Worm (Caenorhabditis elegans) whole organism, young adult: Measurements from ENCODE around the gene mct-6.

Source experiments
- B0261.1 ChIP-seq: sonication (generic microtip); optimal IDR thresholded peaks from 2 replicates; lab custom pipeline; 2016; ENCODE audit warnings: mild to moderate bottlenecking, missing genetic modification characterization, moderate library complexity, missing compliant biosample characterization
- D2030.7 ChIP-seq: fragments of 200-800 bp; sonication (Bioruptor generic); IDR thresholded peaks from 2 replicates; pipeline ENCODE4 v1.3.6; 2022; ENCODE audit warnings: missing genetic modification reagents, missing genetic modification characterization, missing compliant biosample characterization
- F23B12.7 ChIP-seq: sonication (generic microtip); optimal IDR thresholded peaks from 2 replicates; lab custom pipeline; 2017; ENCODE audit warnings: missing genetic modification characterization, mild to moderate bottlenecking, missing compliant biosample characterization, antibody characterized with exemption, moderate library complexity; ENCODE audit not compliant: insufficient read depth
- T26A5.8 ChIP-seq: sonication (generic microtip); optimal IDR thresholded peaks from 2 replicates; lab custom pipeline; 2016; ENCODE audit warnings: missing genetic modification characterization, missing compliant biosample characterization
- Y53F4B.3 ChIP-seq: fragments of 200-800 bp; sonication (Bioruptor generic); IDR thresholded peaks from 2 replicates; pipeline ENCODE4 v1.3.6; 2022; ENCODE audit warnings: missing genetic modification reagents, missing genetic modification characterization, missing compliant biosample characterization
- Y56A3A.18 ChIP-seq: fragments of 200-800 bp; sonication (Bioruptor generic); IDR thresholded peaks from 2 replicates; pipeline ENCODE4 v1.3.6; 2022; ENCODE audit warnings: missing genetic modification reagents, missing genetic modification characterization, missing compliant biosample characterization
- aptf-2 ChIP-seq: fragments of 200-800 bp; sonication (Bioruptor generic); conservative IDR thresholded peaks from 2 replicates; pipeline ENCODE4 v1.3.6; 2022; ENCODE audit warnings: missing genetic modification reagents, missing genetic modification characterization, missing compliant biosample characterization
- attf-5 ChIP-seq: fragments of 200-800 bp; sonication (Bioruptor generic); optimal IDR thresholded peaks from 2 replicates; lab custom pipeline; 2018; ENCODE audit warnings: mild to moderate bottlenecking, missing genetic modification characterization, missing compliant biosample characterization
- attf-6 ChIP-seq: fragments of 200-800 bp; sonication (Bioruptor generic); IDR thresholded peaks from 2 replicates; pipeline ENCODE4 v1.3.6; 2022; ENCODE audit warnings: missing genetic modification reagents, missing genetic modification characterization, missing compliant biosample characterization
- bed-2 ChIP-seq: fragments of 200-800 bp; sonication (Bioruptor generic); IDR thresholded peaks from 2 replicates; pipeline ENCODE4 v1.3.6; 2022; ENCODE audit warnings: missing genetic modification reagents, missing genetic modification characterization, missing compliant biosample characterization
- cebp-1 ChIP-seq, 2 experiments: fragments of 200-800 bp in 1 of 2; sonication (Bioruptor generic) in 1 of 2; sonication (generic microtip) in 1 of 2; IDR thresholded peaks in 1 of 2; optimal IDR thresholded peaks in 1 of 2; 2 replicates each; pipeline versions ENCODE4 v1.3.6 to Lab custom; 2017 to 2022; ENCODE audit warnings: missing compliant biosample characterization in 2 of 2, missing genetic modification characterization in 2 of 2, mild to moderate bottlenecking in 1 of 2, missing genetic modification reagents in 1 of 2, moderate library complexity in 1 of 2
- ceh-40 ChIP-seq: fragments of 200-800 bp; sonication (Bioruptor generic); IDR thresholded peaks from 2 replicates; pipeline ENCODE4 v1.3.6; 2022; ENCODE audit warnings: missing genetic modification characterization, missing compliant biosample characterization
- ceh-58 ChIP-seq: fragments of 200-800 bp; sonication (Bioruptor generic); IDR thresholded peaks from 2 replicates; pipeline ENCODE4 v1.3.6; 2022; ENCODE audit warnings: missing genetic modification characterization, missing compliant biosample characterization
- die-1 ChIP-seq: sonication (generic microtip); optimal IDR thresholded peaks from 2 replicates; lab custom pipeline; 2016; ENCODE audit warnings: missing genotype, mild to moderate bottlenecking, missing genetic modification characterization, missing compliant biosample characterization
- dox-1 ChIP-seq: fragments of 200-800 bp; sonication (Bioruptor generic); IDR thresholded peaks from 2 replicates; pipeline ENCODE4 v1.3.6; 2022; ENCODE audit warnings: missing genetic modification reagents, missing genetic modification characterization, missing compliant biosample characterization
- dpl-1 ChIP-seq: fragments of 150-350 bp; optimal IDR thresholded peaks from 2 replicates; lab custom pipeline; 2014; ENCODE audit warnings: missing biosample characterization, missing genetic modification reagents, missing genetic modification characterization
- efl-1 ChIP-seq: fragments of 150-350 bp; optimal IDR thresholded peaks from 2 replicates; lab custom pipeline; 2014; ENCODE audit warnings: missing biosample characterization, missing genetic modification reagents, missing genetic modification characterization
- egl-18 ChIP-seq: fragments of 200-800 bp; sonication (Bioruptor generic); IDR thresholded peaks from 2 replicates; pipeline ENCODE4 v1.3.6; 2022; ENCODE audit warnings: missing genetic modification reagents, missing genetic modification characterization, missing compliant biosample characterization
- egl-44 ChIP-seq: fragments of 200-800 bp; sonication (Bioruptor generic); IDR thresholded peaks from 2 replicates; pipeline ENCODE4 v1.3.6; 2022; ENCODE audit warnings: missing genetic modification reagents, missing genetic modification characterization, missing compliant biosample characterization
- him-1 ChIP-seq: sonication (generic microtip); optimal IDR thresholded peaks from 2 replicates; lab custom pipeline; 2016; ENCODE audit warnings: missing genotype, missing genetic modification reagents, missing genetic modification characterization, missing compliant biosample characterization
- hmg-20 ChIP-seq: fragments of 200-800 bp; sonication (Bioruptor generic); IDR thresholded peaks from 2 replicates; pipeline ENCODE4 v1.3.6; 2022; ENCODE audit warnings: missing genetic modification reagents, missing genetic modification characterization, missing compliant biosample characterization
- hrde-1 ChIP-seq: sonication (generic microtip); optimal IDR thresholded peaks from 2 replicates; lab custom pipeline; 2016; ENCODE audit warnings: missing genetic modification characterization, mild to moderate bottlenecking, missing compliant biosample characterization, moderate library complexity, missing genotype, missing genetic modification reagents, borderline replicate concordance
- let-526 ChIP-seq: fragments of 200-800 bp; sonication (Bioruptor generic); IDR thresholded peaks from 2 replicates; pipeline ENCODE4 v1.3.6; 2022; ENCODE audit warnings: missing genetic modification reagents, missing genetic modification characterization, missing compliant biosample characterization
- lin-35 ChIP-seq, 3 experiments: fragments of 150-350 bp in 2 of 3; sonication (generic microtip) in 1 of 3; optimal IDR thresholded peaks; 2 replicates each; lab custom pipeline; 2014 to 2018; ENCODE audit warnings: missing biosample characterization in 3 of 3, missing genetic modification characterization in 3 of 3, missing genetic modification reagents in 3 of 3
- lin-40 ChIP-seq: sonication (generic microtip); optimal IDR thresholded peaks from 2 replicates; lab custom pipeline; 2016; ENCODE audit warnings: missing genetic modification characterization, mild to moderate bottlenecking, missing compliant biosample characterization, missing genotype, missing genetic modification reagents
- madf-6 ChIP-seq: fragments of 200-800 bp; sonication (Bioruptor generic); IDR thresholded peaks from 2 replicates; pipeline ENCODE4 v1.3.6; 2022; ENCODE audit warnings: missing genetic modification reagents, missing genetic modification characterization, missing compliant biosample characterization
- nhr-179 ChIP-seq: sonication (generic microtip); optimal IDR thresholded peaks from 2 replicates; lab custom pipeline; 2016; ENCODE audit warnings: mild to moderate bottlenecking, missing genetic modification characterization, missing compliant biosample characterization
- pbrm-1 ChIP-seq: fragments of 200-800 bp; sonication (Bioruptor generic); IDR thresholded peaks from 2 replicates; pipeline ENCODE4 v1.3.6; 2022; ENCODE audit warnings: missing genetic modification reagents, missing genetic modification characterization, missing compliant biosample characterization
- repo-1 ChIP-seq: sonication (generic microtip); optimal IDR thresholded peaks from 2 replicates; lab custom pipeline; 2017; ENCODE audit warnings: mild to moderate bottlenecking, missing genetic modification characterization, missing compliant biosample characterization
- somi-1 ChIP-seq: fragments of 200-800 bp; sonication (Bioruptor generic); optimal IDR thresholded peaks from 2 replicates; lab custom pipeline; 2018; ENCODE audit warnings: mild to moderate bottlenecking, missing genetic modification characterization, missing compliant biosample characterization
- sptf-2 ChIP-seq: fragments of 200-800 bp; sonication (Bioruptor generic); optimal IDR thresholded peaks from 2 replicates; lab custom pipeline; 2018; ENCODE audit warnings: mild to moderate bottlenecking, missing genetic modification characterization, missing compliant biosample characterization
- tbp1 ChIP-seq: fragments of 200-800 bp; sonication (Bioruptor generic); optimal IDR thresholded peaks from 2 replicates; lab custom pipeline; 2018; ENCODE audit warnings: mild to moderate bottlenecking, missing genetic modification characterization, missing compliant biosample characterization
- unc-130 ChIP-seq: sonication (generic microtip); optimal IDR thresholded peaks from 2 replicates; lab custom pipeline; 2016; ENCODE audit warnings: missing genetic modification reagents, missing genetic modification characterization, missing compliant biosample characterization
- xnd-1 ChIP-seq: sonication (generic microtip); optimal IDR thresholded peaks from 2 replicates; lab custom pipeline; 2016; ENCODE audit warnings: missing genotype, missing genetic modification reagents, missing genetic modification characterization, missing compliant biosample characterization
- zim-3 ChIP-seq: sonication (generic microtip); optimal IDR thresholded peaks from 2 replicates; lab custom pipeline; 2017; ENCODE audit warnings: mild to moderate bottlenecking, missing genetic modification characterization, moderate library complexity, missing compliant biosample characterization
- ztf-18 ChIP-seq: sonication (generic microtip); optimal IDR thresholded peaks from 2 replicates; lab custom pipeline; 2016; ENCODE audit warnings: missing genotype, mild to moderate bottlenecking, missing genetic modification characterization, missing compliant biosample characterization
- ztf-26 ChIP-seq: sonication (generic microtip); optimal IDR thresholded peaks from 2 replicates; lab custom pipeline; 2017; ENCODE audit warnings: missing genetic modification characterization, missing compliant biosample characterization
- ztf-28 ChIP-seq: fragments of 200-800 bp; sonication (Bioruptor generic); IDR thresholded peaks from 2 replicates; pipeline ENCODE4 v1.3.6; 2022; ENCODE audit warnings: missing genetic modification reagents, missing genetic modification characterization, missing compliant biosample characterization
- ztf-3 ChIP-seq: fragments of 200-800 bp; sonication (Bioruptor generic); optimal IDR thresholded peaks from 2 replicates; lab custom pipeline; 2018; ENCODE audit warnings: mild to moderate bottlenecking, missing genetic modification characterization, missing compliant biosample characterization

mct-6 gene

ce11 chrX:16734970-16735369 is 35.3 kb downstream of the mct-6 start:
- no peak for TF ChIP-seq ceh-40 (GFP tag; lab: Robert Waterston, UW)
- TF ChIP-seq dpl-1 (GFP tag; lab: Kevin White, UChicago): no peak
- peak; percentile 46 for TF ChIP-seq somi-1 (GFP tag; lab: Kevin White, UChicago)
- no peak for TF ChIP-seq madf-6 (GFP tag; lab: Robert Waterston, UW)
- no peak for TF ChIP-seq attf-6 (GFP tag; lab: Robert Waterston, UW)
- no peak for TF ChIP-seq tbp1 (GFP tag; lab: Kevin White, UChicago)
- TF ChIP-seq lin-40: peak; percentile 5

ce11 chrX:16733411-16733810 is 36.9 kb downstream of the mct-6 start:
- TF ChIP-seq hmg-20 (no peak), sptf-2 (GFP tag; lab: Kevin White, UChicago) (no peak), dpl-1 (GFP tag; lab: Kevin White, UChicago) (no peak), him-1 (tag; lab: Kevin White, UChicago) (no peak), attf-6 (GFP tag; lab: Robert Waterston, UW) (no peak), D2030.7 (no peak), zim-3 (no peak), ceh-58 (GFP tag; lab: Robert Waterston, UW) (no peak), ceh-40 (GFP tag; lab: Robert Waterston, UW) (no peak), bed-2 (GFP tag; lab: Robert Waterston, UW) (no peak), ztf-28 (GFP tag; lab: Robert Waterston, UW) (no peak), egl-44 (GFP tag; lab: Robert Waterston, UW) (no peak), efl-1 (GFP tag; lab: Kevin White, UChicago) (no peak), repo-1 (tag; lab: Kevin White, UChicago) (no peak), aptf-2 (GFP tag; lab: Robert Waterston, UW) (no peak), unc-130 (GFP tag; lab: Kevin White, UChicago) (no peak), B0261.1 (tag; lab: Kevin White, UChicago) (no peak), lin-35 (GFP tag; optimal IDR thresholded peaks at IDR 0.05; lab: Kevin White, UChicago) (no peak)

- TF ChIP-seq somi-1 (GFP tag; lab: Kevin White, UChicago) (peak; percentile 11), attf-5 (GFP tag; lab: Kevin White, UChicago) (no peak)
These were observed 38.0 kb downstream of the mct-6 start for ce11 chrX:16732259-16732658.

- TF ChIP-seq T26A5.8 (tag; lab: Kevin White, UChicago): no peak
- TF ChIP-seq hrde-1 (tag; lab: Kevin White, UChicago): no peak
- no peak for TF ChIP-seq madf-6 (GFP tag; lab: Robert Waterston, UW)
- TF ChIP-seq Y56A3A.18 (GFP tag; lab: Robert Waterston, UW): no peak
- TF ChIP-seq pbrm-1 (GFP tag; lab: Robert Waterston, UW): no peak
- TF ChIP-seq Y53F4B.3 (GFP tag; lab: Robert Waterston, UW): no peak
- TF ChIP-seq F23B12.7 (tag; lab: Kevin White, UChicago): no peak
- no peak for TF ChIP-seq egl-18 (GFP tag; lab: Robert Waterston, UW)
- TF ChIP-seq dox-1 (GFP tag; lab: Robert Waterston, UW): no peak
- TF ChIP-seq nhr-179 (tag; lab: Kevin White, UChicago): no peak
- TF ChIP-seq ztf-18 (tag; lab: Kevin White, UChicago): no peak
- no peak for TF ChIP-seq die-1 (tag; lab: Kevin White, UChicago)
- TF ChIP-seq ztf-3: no peak
- no peak for TF ChIP-seq ztf-26 (tag; lab: Kevin White, UChicago)
- TF ChIP-seq xnd-1 (tag; lab: Kevin White, UChicago): no peak
- no peak for TF ChIP-seq attf-6 (GFP tag; lab: Robert Waterston, UW)
- no peak for TF ChIP-seq let-526 (GFP tag; lab: Robert Waterston, UW)
- TF ChIP-seq cebp-1 (GFP tag; IDR thresholded peaks at IDR 0.05; lab: Robert Waterston, UW): no peak
- no peak for TF ChIP-seq cebp-1 (tag; optimal IDR thresholded peaks at IDR 0.05; lab: Kevin White, UChicago)
These were observed 39.1 kb downstream of the mct-6 start for ce11 chrX:16731167-16731566.
